Worm (Caenorhabditis elegans) whole organism, L3 larva: ENCODE results near the gene mlk-1.

Experiments
- R02D3.7 ChIP-seq: fragments of 150-350 bp; optimal IDR thresholded peaks from 2 replicates; lab custom pipeline; 2014; ENCODE audit warnings: missing biosample characterization, missing genetic modification characterization
- aly-2 ChIP-seq: fragments of 150-350 bp; optimal IDR thresholded peaks from 2 replicates; lab custom pipeline; 2014; ENCODE audit warnings: missing biosample characterization, missing genetic modification characterization
- ama-1 ChIP-seq: fragments of 150-350 bp; optimal IDR thresholded peaks from 2 replicates; lab custom pipeline; 2018
- egl-27 ChIP-seq: sonication (generic microtip); optimal IDR thresholded peaks from 4 replicates; lab custom pipeline; 2017; ENCODE audit warnings: missing biosample characterization, missing genetic modification reagents, missing genetic modification characterization
- elt-1 ChIP-seq: fragments of 150-350 bp; optimal IDR thresholded peaks from 2 replicates; lab custom pipeline; 2014; ENCODE audit warnings: missing biosample characterization, missing genetic modification characterization
- fkh-10 ChIP-seq: sonication (generic microtip); optimal IDR thresholded peaks from 2 replicates; lab custom pipeline; 2017; ENCODE audit warnings: missing biosample characterization, missing genetic modification reagents, missing genetic modification characterization
- fos-1 ChIP-seq: fragments of 150-350 bp; optimal IDR thresholded peaks from 2 replicates; lab custom pipeline; 2014; ENCODE audit warnings: missing biosample characterization, missing genetic modification characterization
- nhr-12 ChIP-seq: fragments of 150-350 bp; optimal IDR thresholded peaks from 2 replicates; lab custom pipeline; 2014; ENCODE audit warnings: missing biosample characterization, missing genetic modification characterization
- nhr-237 ChIP-seq: fragments of 150-350 bp; optimal IDR thresholded peaks from 2 replicates; lab custom pipeline; 2014; ENCODE audit warnings: missing biosample characterization, missing genetic modification characterization
- nhr-76 ChIP-seq: fragments of 150-350 bp; sonication (generic microtip); optimal IDR thresholded peaks from 5 replicates; lab custom pipeline; 2014; ENCODE audit warnings: missing biosample characterization, missing genetic modification characterization
- skn-1 ChIP-seq: fragments of 150-350 bp; optimal IDR thresholded peaks from 2 replicates; lab custom pipeline; 2014; ENCODE audit warnings: missing biosample characterization, missing genetic modification characterization
- unc-62 ChIP-seq: fragments of 150-350 bp; sonication (generic microtip); optimal IDR thresholded peaks from 4 replicates; lab custom pipeline; 2014; ENCODE audit warnings: missing biosample characterization, missing genetic modification reagents, missing genetic modification characterization
- zag-1 ChIP-seq: fragments of 150-350 bp; optimal IDR thresholded peaks from 2 replicates; lab custom pipeline; 2014; ENCODE audit warnings: missing biosample characterization, missing genetic modification characterization

DNA sequence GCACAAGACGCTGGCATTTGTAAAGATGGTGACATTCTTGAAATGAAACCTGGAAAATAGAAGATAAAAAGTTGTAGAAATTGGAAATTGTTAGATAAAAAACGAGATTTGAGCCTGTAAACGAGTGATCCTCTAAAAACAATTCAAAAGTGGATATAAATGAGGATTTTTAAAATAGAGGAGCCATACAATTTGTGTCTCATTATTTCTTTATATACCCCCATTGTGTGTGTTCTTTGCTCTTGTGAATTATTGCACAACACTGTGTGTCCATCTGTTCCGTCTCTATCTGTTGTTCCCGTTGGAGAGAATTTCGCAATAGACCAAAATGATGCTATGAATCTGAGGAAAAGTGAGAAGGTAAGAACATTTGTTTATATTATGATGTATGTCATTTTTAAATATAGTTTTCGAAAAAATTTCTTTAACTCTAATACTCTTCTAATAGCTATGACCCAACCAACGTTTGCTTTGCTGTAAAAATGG, 22.4 kb upstream of the mlk-1 start, which contains the start of gene Y58A7A.5:
- TF ChIP-seq R02D3.7 (tag; lab: Kevin White, UChicago) (no peak), skn-1 (tag; lab: Kevin White, UChicago) (no peak), egl-27 (no peak), unc-62 (no peak), elt-1 (tag; lab: Kevin White, UChicago) (no peak), nhr-237 (no peak), ama-1 (lab: Kevin White, UChicago) (no peak), nhr-12 (tag; lab: Kevin White, UChicago) (no peak), fkh-10 (no peak), zag-1 (tag; lab: Kevin White, UChicago) (no peak), aly-2 (tag; lab: Kevin White, UChicago) (no peak), fos-1 (tag; lab: Kevin White, UChicago) (no peak), nhr-76 (tag; lab: Kevin White, UChicago) (no peak)
